Worm (Caenorhabditis elegans) whole organism, L3 larva: Measurements from ENCODE around the gene fubl-1.

ENCODE experiments used
- R02D3.7 ChIP-seq: fragments of 150-350 bp; optimal IDR thresholded peaks from 2 replicates; lab custom pipeline; 2014; ENCODE audit warnings: missing biosample characterization, missing genetic modification characterization
- aly-2 ChIP-seq: fragments of 150-350 bp; optimal IDR thresholded peaks from 2 replicates; lab custom pipeline; 2014; ENCODE audit warnings: missing biosample characterization, missing genetic modification characterization
- elt-3 ChIP-seq, 3 experiments: fragments of 150-350 bp in 1 of 3; sonication (generic microtip) in 2 of 3; optimal IDR thresholded peaks; 2 replicates in 2 of 3; 4 replicates in 1 of 3; lab custom pipeline; 2014 to 2017; ENCODE audit warnings: missing biosample characterization in 3 of 3, missing genetic modification characterization in 3 of 3
- lin-39 ChIP-seq: fragments of 150-350 bp; optimal IDR thresholded peaks from 2 replicates; lab custom pipeline; 2018; ENCODE audit warnings: missing biosample characterization, missing genetic modification reagents, missing genetic modification characterization
- nhr-237 ChIP-seq: fragments of 150-350 bp; optimal IDR thresholded peaks from 2 replicates; lab custom pipeline; 2014; ENCODE audit warnings: missing biosample characterization, missing genetic modification characterization

- TF ChIP-seq R02D3.7 (tag; lab: Kevin White, UChicago), result no peak
- no peak for TF ChIP-seq nhr-237 (tag; lab: Kevin White, UChicago)
- peak; percentile 42 for TF ChIP-seq lin-39
- no peak for TF ChIP-seq aly-2 (tag; lab: Kevin White, UChicago)
- TF ChIP-seq elt-3 (tag; optimal IDR thresholded peaks at IDR 0.05; lab: Kevin White, UChicago), result no peak
These were observed 37.0 kb upstream of the fubl-1 start, which contains the start of gene Y22F5A.11 for ce11 chrV:10275619-10276018.
